Fruit fly (Drosophila melanogaster): ENCODE data around the gene CG11841.

The CG11841 gene

DNA sequence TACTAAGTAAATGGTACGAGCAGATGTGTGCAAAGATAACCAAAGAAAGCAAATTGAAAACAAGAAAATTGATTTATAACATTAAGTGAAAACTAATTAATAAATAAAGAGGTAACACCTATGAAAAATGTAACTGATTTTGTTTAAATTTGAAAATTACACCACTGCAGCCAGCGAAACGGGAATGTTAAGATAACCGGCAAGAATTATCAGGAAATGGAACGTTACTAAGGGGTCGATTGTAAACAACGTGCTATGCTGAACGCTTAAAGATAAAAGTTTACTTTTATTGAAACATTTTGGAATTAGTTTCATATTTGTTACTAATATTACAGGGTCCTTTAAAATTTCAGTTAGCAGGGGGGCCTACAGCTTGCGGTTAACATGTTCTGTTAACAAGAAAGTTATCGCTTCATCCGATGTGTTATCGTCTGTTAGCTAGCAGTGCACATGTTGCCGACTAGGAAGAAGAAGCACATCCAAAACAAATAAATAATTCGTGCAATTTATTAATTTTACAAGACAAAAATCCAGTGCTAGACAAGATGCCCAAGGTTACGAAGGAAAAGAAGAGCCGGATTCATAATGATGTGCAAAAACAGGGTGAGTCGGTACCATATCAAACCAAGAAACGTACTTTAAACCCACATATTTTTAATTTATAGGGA lies 1.7 kb upstream of the CG11841 start, which contains the start of gene CG11837:
Gene CG11837 (plus strand): TSS at position 439 of the 668 bp plus-strand sequence.
- TF ChIP-seq lz (GFP tag; optimal IDR thresholded peaks at IDR 0.05): no peak
- TF ChIP-seq CG9139 (GFP tag; optimal IDR thresholded peaks at IDR 0.05): no peak
- TF ChIP-seq fkh (GFP tag; optimal IDR thresholded peaks at IDR 0.05): peak; percentile 74

DNA sequence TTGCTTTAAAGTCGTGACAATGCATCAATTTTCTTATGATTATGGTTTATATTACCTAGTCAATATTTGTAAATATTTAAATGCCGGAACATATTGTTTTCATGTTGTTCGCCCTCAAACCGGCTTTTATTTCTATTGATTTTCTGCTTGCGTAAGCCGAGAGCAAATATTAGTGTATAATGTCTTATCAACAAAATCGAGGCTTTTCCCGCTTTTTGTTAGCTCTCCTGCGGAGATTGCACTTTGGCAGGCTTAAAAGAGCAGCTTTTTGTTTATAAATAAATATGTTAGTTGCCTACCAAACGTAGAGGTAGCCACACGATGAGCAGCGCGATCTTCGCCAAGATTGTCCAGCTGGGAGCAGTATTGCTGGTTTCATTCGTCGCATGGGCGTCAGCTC lies 1.5 kb downstream of the CG11841 start, which contains the start of gene CG11842:
Gene CG11842 (plus strand): TSS at position 301 of the 400 bp plus-strand sequence.
- peak; percentile 40 for TF ChIP-seq fkh (GFP tag; optimal IDR thresholded peaks at IDR 0.05)
- no peak for TF ChIP-seq CG6792 (GFP tag; optimal IDR thresholded peaks at IDR 0.05)

DNA sequence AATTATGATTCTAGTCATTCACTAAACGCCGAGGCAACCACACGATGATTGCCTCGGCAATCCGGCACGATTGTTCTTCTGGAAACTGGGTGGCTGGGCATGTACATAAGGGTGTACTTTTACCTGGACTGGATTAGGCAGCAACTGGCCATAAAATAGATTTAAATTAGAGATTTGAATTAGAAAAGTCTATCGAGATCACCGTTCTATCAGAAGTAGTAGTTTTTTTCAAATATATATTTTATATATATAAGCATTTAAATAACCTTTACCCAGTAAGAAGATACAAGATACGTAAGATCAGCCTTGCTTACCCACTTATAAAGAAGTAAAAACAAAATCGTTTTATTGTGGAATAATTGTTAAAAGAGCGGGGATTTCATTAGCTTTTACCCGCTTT lies 3.2 kb downstream of the CG11841 start, which contains the start of gene CG11843:
Gene CG11843 (plus strand): TSS at position 301 of the 400 bp plus-strand sequence.
- no peak for TF ChIP-seq CG6792 (GFP tag; optimal IDR thresholded peaks at IDR 0.05)

DNA sequence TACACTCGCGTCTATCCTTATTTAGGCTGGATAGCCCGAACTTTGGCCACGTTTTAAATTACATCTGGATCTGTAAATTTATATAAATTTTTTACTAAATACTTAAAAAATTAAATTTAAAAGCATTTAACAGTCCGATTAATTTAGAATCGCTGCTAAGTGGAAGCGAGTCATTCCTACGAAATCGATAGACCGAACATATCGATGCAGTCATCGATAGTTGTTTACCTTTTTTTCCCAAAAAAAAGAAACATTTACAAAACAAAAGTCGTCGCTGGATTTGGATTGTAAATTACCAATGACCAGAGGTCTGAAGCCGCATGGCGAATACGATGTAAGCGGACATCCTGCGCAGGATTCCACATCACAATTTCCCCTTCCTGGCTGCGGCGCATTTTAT lies 4.9 kb downstream of the CG11841 start, which contains the start of gene Sirt7:
Gene Sirt7 (plus strand): TSS at position 218 of the 400 bp plus-strand sequence.
- TF ChIP-seq Blimp-1 (GFP tag; optimal IDR thresholded peaks at IDR 0.05) (no peak), Sox15 (GFP tag; optimal IDR thresholded peaks at IDR 0.05) (no peak), esn (GFP tag; optimal IDR thresholded peaks at IDR 0.05) (peak; percentile 13), CG6854 (GFP tag; optimal IDR thresholded peaks at IDR 0.05) (peak; percentile 41), dac (GFP tag; optimal IDR thresholded peaks at IDR 0.05) (peak; percentile 72), vri (GFP tag; optimal IDR thresholded peaks at IDR 0.05) (no peak), Hr38 (GFP tag; optimal IDR thresholded peaks at IDR 0.05) (no peak), Hr39 (GFP tag; optimal IDR thresholded peaks at IDR 0.05) (no peak), CG4318 (GFP tag; optimal IDR thresholded peaks at IDR 0.05) (no peak), Eip78C (GFP tag) (no peak), Lpt (GFP tag; optimal IDR thresholded peaks at IDR 0.05) (no peak), CG34406 (GFP tag; optimal IDR thresholded peaks at IDR 0.05) (no peak), CG10669 (GFP tag; optimal IDR thresholded peaks at IDR 0.05) (no peak), CG10631 (GFP tag; optimal IDR thresholded peaks at IDR 0.05) (no peak), cyc (GFP tag; optimal IDR thresholded peaks at IDR 0.05) (no peak), Gug (GFP tag; IDR thresholded peaks at IDR 0.05) (peak; percentile 49), CG8119 (GFP tag; IDR thresholded peaks at IDR 0.05) (peak; percentile 76; the same call in 2 of the 3 replicates), Eip93F (GFP tag; optimal IDR thresholded peaks at IDR 0.05) (peak; percentile 62), CG3032 (tag; optimal IDR thresholded peaks at IDR 0.05) (peak; percentile 80), CG8319 (GFP tag; optimal IDR thresholded peaks at IDR 0.05) (no peak), Ets96B (tag; optimal IDR thresholded peaks at IDR 0.05) (peak; percentile 79), Sox102F (GFP tag; optimal IDR thresholded peaks at IDR 0.05) (no peak), lz (GFP tag; optimal IDR thresholded peaks at IDR 0.05) (no peak), Met (GFP tag; optimal IDR thresholded peaks at IDR 0.05) (no peak), salr (GFP tag; optimal IDR thresholded peaks at IDR 0.05) (no peak), CG1621 (tag; optimal IDR thresholded peaks at IDR 0.05) (peak; percentile 76), spab (GFP tag; optimal IDR thresholded peaks at IDR 0.05) (peak; percentile 60), net (GFP tag; optimal IDR thresholded peaks at IDR 0.05) (peak; percentile 66), acj6 (GFP tag; optimal IDR thresholded peaks at IDR 0.05) (no peak), CG9139 (GFP tag; optimal IDR thresholded peaks at IDR 0.05) (peak; percentile 58), fkh (GFP tag; optimal IDR thresholded peaks at IDR 0.05) (peak; percentile 92), Sox14 (GFP tag; optimal IDR thresholded peaks at IDR 0.05) (no peak), CG32006 (GFP tag; optimal IDR thresholded peaks at IDR 0.05) (no peak), dsx (GFP tag; optimal IDR thresholded peaks at IDR 0.05; ENCODE audit: poor library complexity, severe bottlenecking) (peak; percentile 74), CG6808 (GFP tag; optimal IDR thresholded peaks at IDR 0.05) (no peak), CG11762 (GFP tag; optimal IDR thresholded peaks at IDR 0.05; ENCODE audit: insufficient read depth) (no peak), svp (GFP tag) (no peak), Ets21C (GFP tag; optimal IDR thresholded peaks at IDR 0.05) (no peak), fd59A (GFP tag; optimal IDR thresholded peaks at IDR 0.05) (peak; percentile 0), eg (GFP tag; IDR thresholded peaks at IDR 0.05) (peak; percentile 91), CG7368 (GFP tag; optimal IDR thresholded peaks at IDR 0.05) (no peak), CG31627 (GFP tag; optimal IDR thresholded peaks at IDR 0.05) (no peak), CG3919 (GFP tag; optimal IDR thresholded peaks at IDR 0.05) (no peak)

All from whole organism, prepupa.